Worm (Caenorhabditis elegans) whole organism, mixed stage, embryonic: Measurements from ENCODE around the gene srh-154.

Experiments
- M03D4.4 ChIP-seq: sonication (generic microtip); optimal IDR thresholded peaks from 2 replicates; lab custom pipeline; 2017; ENCODE audit warnings: mild to moderate bottlenecking, missing genetic modification characterization, missing compliant biosample characterization
- cnd-1 ChIP-seq: fragments of 200-800 bp; sonication (Bioruptor generic); optimal IDR thresholded peaks from 2 replicates; lab custom pipeline; 2018; ENCODE audit warnings: mild to moderate bottlenecking, missing genetic modification characterization, missing compliant biosample characterization
- elt-1 ChIP-seq: sonication (generic microtip); optimal IDR thresholded peaks from 2 replicates; lab custom pipeline; 2017; ENCODE audit warnings: missing genetic modification characterization, mild to moderate bottlenecking, missing compliant biosample characterization, antibody characterized with exemption, moderate library complexity, borderline replicate concordance; ENCODE audit not compliant: insufficient read depth
- elt-3 ChIP-seq: fragments of 150-350 bp; optimal IDR thresholded peaks from 2 replicates; lab custom pipeline; 2014; ENCODE audit warnings: missing biosample characterization, missing genetic modification characterization
- ham-2 ChIP-seq: fragments of 200-800 bp; sonication (Bioruptor generic); optimal IDR thresholded peaks from 2 replicates; lab custom pipeline; 2018; ENCODE audit warnings: mild to moderate bottlenecking, missing genetic modification characterization, missing compliant biosample characterization
- lin-13 ChIP-seq: fragments of 150-350 bp; optimal IDR thresholded peaks from 2 replicates; lab custom pipeline; 2014; ENCODE audit warnings: missing biosample characterization, missing genetic modification characterization
- lsy-2 ChIP-seq: fragments of 150-350 bp; optimal IDR thresholded peaks from 2 replicates; lab custom pipeline; 2014; ENCODE audit warnings: missing biosample characterization, missing genetic modification characterization
- nhr-237 ChIP-seq: fragments of 150-350 bp; optimal IDR thresholded peaks from 2 replicates; lab custom pipeline; 2014; ENCODE audit warnings: missing biosample characterization, missing genetic modification characterization
- pha-4 ChIP-seq: fragments of 150-350 bp; optimal IDR thresholded peaks from 2 replicates; lab custom pipeline; 2018; ENCODE audit warnings: missing biosample characterization, missing genetic modification reagents, missing genetic modification characterization
- snpc-4 ChIP-seq: fragments of 150-350 bp; optimal IDR thresholded peaks from 2 replicates; lab custom pipeline; 2014; ENCODE audit warnings: missing biosample characterization, missing genetic modification characterization
- sptf-1 ChIP-seq: sonication (generic microtip); optimal IDR thresholded peaks from 2 replicates; lab custom pipeline; 2017; ENCODE audit warnings: mild to moderate bottlenecking, missing genetic modification characterization, moderate library complexity, missing compliant biosample characterization
- ztf-11 ChIP-seq: fragments of 150-350 bp; optimal IDR thresholded peaks from 2 replicates; lab custom pipeline; 2014; ENCODE audit warnings: missing biosample characterization, missing genetic modification characterization

DNA sequence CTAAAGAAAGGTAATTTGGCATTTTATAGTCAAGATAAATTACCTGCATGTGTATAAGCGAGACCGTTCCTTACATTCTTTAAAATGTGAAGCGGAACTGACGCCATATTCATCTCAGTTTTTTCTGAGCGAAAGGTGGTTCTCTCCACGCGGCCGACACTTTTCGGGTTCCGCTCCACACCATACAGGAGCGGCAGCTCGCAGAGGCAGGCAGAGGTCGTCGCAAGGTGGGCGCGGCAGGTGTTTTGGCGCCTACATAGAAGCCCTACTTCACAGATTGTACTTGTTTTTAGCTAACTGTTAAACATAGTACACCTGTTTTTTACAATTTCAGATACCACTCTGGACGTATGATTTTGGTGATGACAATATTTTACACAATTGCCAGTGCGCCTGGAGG lies 28.4 kb downstream of the srh-154 start:
- TF ChIP-seq elt-1 (tag; lab: Kevin White, UChicago) (no peak), nhr-237 (tag; lab: Kevin White, UChicago) (no peak), sptf-1 (tag; lab: Kevin White, UChicago) (no peak), snpc-4 (tag; lab: Kevin White, UChicago) (no peak), pha-4 (tag; lab: Kevin White, UChicago) (no peak), M03D4.4 (tag; lab: Kevin White, UChicago) (no peak), ham-2 (GFP tag; lab: Kevin White, UChicago) (no peak), ztf-11 (tag; lab: Kevin White, UChicago) (no peak), cnd-1 (tag; lab: Kevin White, UChicago) (no peak), lin-13 (tag; lab: Kevin White, UChicago) (no peak), elt-3 (tag; lab: Kevin White, UChicago) (no peak), lsy-2 (tag; lab: Kevin White, UChicago) (no peak)
